Fruit fly (Drosophila melanogaster): ENCODE data around the gene Remo.

Gene Remo

DNA sequence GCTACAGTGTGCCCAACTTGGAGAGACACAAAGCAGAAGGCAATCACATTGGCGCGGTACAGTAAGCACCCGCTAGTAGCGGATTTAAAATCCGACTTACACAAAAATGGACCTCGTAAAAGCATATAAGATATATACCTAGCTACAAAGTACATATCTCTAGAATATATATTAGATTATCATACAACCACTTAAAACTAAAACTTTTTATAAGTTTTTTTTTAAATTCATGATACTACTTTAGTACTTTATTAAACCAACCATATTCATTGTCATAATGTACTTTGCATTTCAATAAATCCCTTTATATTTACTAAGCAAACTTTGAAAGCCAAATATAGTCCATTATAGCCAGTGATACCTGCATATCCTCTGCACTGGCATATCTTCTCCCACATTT is 12.7 kb upstream of the Remo start (continued):
- TF ChIP-seq az2 (GFP tag; optimal IDR thresholded peaks at IDR 0.05) (peak; percentile 49), nom (GFP tag; optimal IDR thresholded peaks at IDR 0.05) (peak; percentile 48), CG12299 (tag; optimal IDR thresholded peaks at IDR 0.05) (peak; percentile 1), CG14965 (GFP tag; optimal IDR thresholded peaks at IDR 0.05; ENCODE audit: borderline replicate concordance) (no peak), gem (tag; optimal IDR thresholded peaks at IDR 0.05) (peak; percentile 75), ranshi (GFP tag; IDR thresholded peaks at IDR 0.05) (0 out of 2 replicates have a peak, but pooled peaks have one; percentile 30), CG32772 (GFP tag; IDR thresholded peaks at IDR 0.05) (peak; percentile 38; the same call in 1 of the 2 replicates), CG10543 (GFP tag; optimal IDR thresholded peaks at IDR 0.05) (peak; percentile 54), vfl (GFP tag; optimal IDR thresholded peaks at IDR 0.05) (no peak), CG18011 (GFP tag; optimal IDR thresholded peaks at IDR 0.05) (no peak), fd96Cb (tag; optimal IDR thresholded peaks at IDR 0.05) (peak; percentile 50), CG9932 (GFP tag; IDR thresholded peaks at IDR 0.05) (peak; percentile 54), kah (GFP tag; optimal IDR thresholded peaks at IDR 0.05) (no peak), gsb (GFP tag; IDR thresholded peaks at IDR 0.05) (peak; percentile 28; the same call in 1 of the 2 replicates), Ssrp (tag; optimal IDR thresholded peaks at IDR 0.05) (peak; percentile 68), mld (GFP tag; IDR thresholded peaks at IDR 0.05; ENCODE audit: partially characterized antibody) (no peak), Myb (GFP tag; optimal IDR thresholded peaks at IDR 0.05) (no peak), D19B (GFP tag; optimal IDR thresholded peaks at IDR 0.05) (peak; percentile 16), klu (GFP tag; IDR thresholded peaks at IDR 0.05) (no peak), CG9609 (GFP tag; optimal IDR thresholded peaks at IDR 0.05) (no peak), unpg (GFP tag; optimal IDR thresholded peaks at IDR 0.05) (peak; percentile 47), dati (GFP tag; IDR thresholded peaks at IDR 0.05) (no peak), tap (tag; optimal IDR thresholded peaks at IDR 0.05) (peak; percentile 29), Fer2 (tag; optimal IDR thresholded peaks at IDR 0.05) (no peak), CG4820 (GFP tag; optimal IDR thresholded peaks at IDR 0.05) (peak; percentile 48), wdn (GFP tag; IDR thresholded peaks at IDR 0.05) (no peak), CG3847 (GFP tag; IDR thresholded peaks at IDR 0.05) (0 out of 2 replicates have a peak, but pooled peaks have one; percentile 37), CG31441 (GFP tag; IDR thresholded peaks at IDR 0.05) (peak; percentile 52; the same call in 1 of the 2 replicates), dpn (GFP tag; optimal IDR thresholded peaks at IDR 0.05) (peak in 1 of 2 experiments; percentile 46), CG2712 (tag; optimal IDR thresholded peaks at IDR 0.05) (peak; percentile 72), Scr (GFP tag; IDR thresholded peaks at IDR 0.05; ENCODE audit: partially characterized antibody) (no peak), Chrac-16 (GFP tag; optimal IDR thresholded peaks at IDR 0.05) (peak; percentile 30), exex (tag; optimal IDR thresholded peaks at IDR 0.05) (no peak), gcm (GFP tag; optimal IDR thresholded peaks at IDR 0.05) (peak; percentile 17), CG15011 (GFP tag; optimal IDR thresholded peaks at IDR 0.05) (peak; percentile 33), crol (GFP tag; IDR thresholded peaks at IDR 0.05) (peak; percentile 47), ftz-f1 (GFP tag; optimal IDR thresholded peaks at IDR 0.05) (no peak), slou (GFP tag; optimal IDR thresholded peaks at IDR 0.05) (no peak), HLH54F (GFP tag; optimal IDR thresholded peaks at IDR 0.05) (no peak), CG17328 (GFP tag; IDR thresholded peaks at IDR 0.05) (peak; percentile 28; the same call in 1 of the 2 replicates), bcd (GFP tag; optimal IDR thresholded peaks at IDR 0.05) (peak; percentile 50), D19A (tag; optimal IDR thresholded peaks at IDR 0.05) (peak; percentile 35), lmd (GFP tag; IDR thresholded peaks at IDR 0.05) (peak; percentile 63), CG4360 (GFP tag; IDR thresholded peaks at IDR 0.05) (no peak), bsh (GFP tag; optimal IDR thresholded peaks at IDR 0.05) (peak; percentile 46 to 57), Dll (GFP tag; IDR thresholded peaks at IDR 0.05; ENCODE audit: partially characterized antibody) (no peak), ham (GFP tag; IDR thresholded peaks at IDR 0.05) (no peak), nmo (GFP tag; optimal IDR thresholded peaks at IDR 0.05) (peak; percentile 56), CG12155 (GFP tag; optimal IDR thresholded peaks at IDR 0.05) (peak; percentile 13), CG9817 (tag; optimal IDR thresholded peaks at IDR 0.05) (peak; percentile 35)
